Fruit fly (Drosophila melanogaster): ENCODE data around the gene Gr93b.

Gene Gr93b

DNA sequence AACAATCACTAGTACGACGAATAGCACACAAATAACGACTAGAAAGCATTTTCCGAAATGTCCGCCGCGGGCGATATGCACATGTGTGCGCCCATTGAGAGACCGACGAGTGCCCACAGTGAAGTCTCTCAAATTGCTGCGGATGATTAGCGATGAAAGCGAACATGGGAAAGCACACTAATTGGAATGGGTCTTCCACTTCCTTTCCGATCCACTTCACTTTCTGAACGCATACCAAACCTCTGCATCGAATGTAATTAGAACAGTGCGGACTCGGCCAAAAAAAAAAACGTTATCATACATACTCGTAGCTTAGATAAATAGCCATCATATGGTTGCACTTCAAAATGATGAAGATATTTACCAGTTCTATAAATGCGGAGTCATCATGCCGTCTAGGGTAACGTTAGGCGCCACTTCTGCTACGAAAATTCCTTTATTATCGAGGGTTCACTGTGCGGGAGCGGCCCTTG, 6.5 kb upstream of the Gr93b start (continued):
- TF ChIP-seq CG9727 (GFP tag; optimal IDR thresholded peaks at IDR 0.05) (peak; percentile 23), Asciz (GFP tag; optimal IDR thresholded peaks at IDR 0.05) (no peak), CG9215 (GFP tag; IDR thresholded peaks at IDR 0.05) (no peak), CHES-1-like (GFP tag; optimal IDR thresholded peaks at IDR 0.05) (peak; percentile 62), slou (GFP tag; optimal IDR thresholded peaks at IDR 0.05) (no peak), Antp (GFP tag; optimal IDR thresholded peaks at IDR 0.05) (peak; percentile 57), nom (GFP tag; optimal IDR thresholded peaks at IDR 0.05) (no peak), ttk (GFP tag; IDR thresholded peaks at IDR 0.05) (no peak), ken (GFP tag; IDR thresholded peaks at IDR 0.05) (peak; percentile 64; the same call in 1 of the 3 replicates), hth (optimal IDR thresholded peaks at IDR 0.05) (no peak), CG10321 (GFP tag; IDR thresholded peaks at IDR 0.05) (no peak), Atf-2 (GFP tag; optimal IDR thresholded peaks at IDR 0.05) (peak; percentile 0), tx (GFP tag; optimal IDR thresholded peaks at IDR 0.05) (peak; percentile 37), CG4282 (GFP tag; optimal IDR thresholded peaks at IDR 0.05) (no peak), CG7928 (GFP tag; optimal IDR thresholded peaks at IDR 0.05) (no peak), CG3847 (GFP tag; IDR thresholded peaks at IDR 0.05) (peak; percentile 32; the same call in 1 of the 2 replicates), pb (GFP tag; optimal IDR thresholded peaks at IDR 0.05) (peak; percentile 61), CG12391 (tag; optimal IDR thresholded peaks at IDR 0.05) (peak; percentile 61), CG8281 (tag; optimal IDR thresholded peaks at IDR 0.05) (peak; percentile 6), CG13624 (GFP tag; optimal IDR thresholded peaks at IDR 0.05) (peak; percentile 15), CG14667 (GFP tag; IDR thresholded peaks at IDR 0.05) (no peak), CG14860 (GFP tag; IDR thresholded peaks at IDR 0.05; ENCODE audit: partially characterized antibody) (no peak), CG16863 (GFP tag; optimal IDR thresholded peaks at IDR 0.05) (peak; percentile 60), CG13775 (GFP tag; optimal IDR thresholded peaks at IDR 0.05) (peak; percentile 35), HLHmδ (GFP tag; optimal IDR thresholded peaks at IDR 0.05) (no peak), fd96Cb (tag; optimal IDR thresholded peaks at IDR 0.05) (peak; percentile 17), Spps (tag; optimal IDR thresholded peaks at IDR 0.05) (no peak), CG6272 (GFP tag; IDR thresholded peaks at IDR 0.05) (0 out of 2 replicates have a peak, but pooled peaks have one; percentile 12), ham (GFP tag; IDR thresholded peaks at IDR 0.05) (no peak), CG17829 (tag; optimal IDR thresholded peaks at IDR 0.05) (peak; percentile 22), caup (GFP tag; optimal IDR thresholded peaks at IDR 0.05; ENCODE audit: severe bottlenecking) (no peak), NfI (GFP tag; optimal IDR thresholded peaks at IDR 0.05) (peak; percentile 8), Dip3 (GFP tag; optimal IDR thresholded peaks at IDR 0.05) (no peak), Jarid2 (GFP tag; optimal IDR thresholded peaks at IDR 0.05) (no peak), CG14014 (GFP tag; IDR thresholded peaks at IDR 0.05) (no peak), CG10274 (GFP tag; optimal IDR thresholded peaks at IDR 0.05) (no peak), CG10959 (GFP tag; IDR thresholded peaks at IDR 0.05) (0 out of 2 replicates have a peak, but pooled peaks have one; percentile 28), CG13424 (tag; optimal IDR thresholded peaks at IDR 0.05) (peak; percentile 57), CG6813 (GFP tag; optimal IDR thresholded peaks at IDR 0.05) (no peak), schlank (tag; optimal IDR thresholded peaks at IDR 0.05) (no peak), CG3995 (GFP tag; optimal IDR thresholded peaks at IDR 0.05) (no peak), CG42726 (GFP tag; IDR thresholded peaks at IDR 0.05; ENCODE audit: partially characterized antibody) (no peak), CG18599 (GFP tag; optimal IDR thresholded peaks at IDR 0.05) (peak; percentile 17), NK7.1 (GFP tag; optimal IDR thresholded peaks at IDR 0.05) (no peak), CG10654 (GFP tag; optimal IDR thresholded peaks at IDR 0.05) (no peak), sqz (GFP tag; optimal IDR thresholded peaks at IDR 0.05) (no peak), bigmax (GFP tag; optimal IDR thresholded peaks at IDR 0.05) (no peak), CG2875 (GFP tag; optimal IDR thresholded peaks at IDR 0.05) (no peak), repo (GFP tag; optimal IDR thresholded peaks at IDR 0.05) (no peak), CG7372 (GFP tag; IDR thresholded peaks at IDR 0.05) (no peak), Neu2 (GFP tag; optimal IDR thresholded peaks at IDR 0.05; ENCODE audit: borderline replicate concordance) (no peak)
